Fruit fly (Drosophila melanogaster) whole organism, embryonic: Measurements from ENCODE around the gene CG34289.
A peak's percentile ranks its signal among the peaks of the same experiment; 100 is the strongest.

Experiments
- Atf3 ChIP-seq: fragments of 200-800 bp; sonication (Bioruptor generic); optimal IDR thresholded peaks from 3 replicates; lab custom pipeline; 2016; ENCODE audit warnings: missing biosample characterization, missing genetic modification characterization
- CG10321 ChIP-seq: fragments of 200-800 bp; sonication (Bioruptor generic); IDR thresholded peaks from 2 replicates; pipeline ENCODE4 v1.3.6; 2022; ENCODE audit warnings: missing biosample characterization, missing genetic modification characterization
- CG11456 ChIP-seq: fragments of 200-800 bp; sonication (Bioruptor generic); IDR thresholded peaks from 3 replicates; pipeline ENCODE4 v1.3.6; 2022; ENCODE audit warnings: missing biosample characterization, missing genetic modification characterization
- CG12744 ChIP-seq: fragments of 200-800 bp; sonication (Bioruptor generic); optimal IDR thresholded peaks from 2 replicates; lab custom pipeline; 2016; ENCODE audit warnings: missing biosample characterization, missing genetic modification characterization
- CG15011 ChIP-seq: fragments of 200-800 bp; sonication (Bioruptor generic); optimal IDR thresholded peaks from 3 replicates; lab custom pipeline; 2018; ENCODE audit warnings: missing biosample characterization, mild to moderate bottlenecking, missing genetic modification characterization
- CG15514 ChIP-seq: fragments of 200-800 bp; sonication (Bioruptor generic); optimal IDR thresholded peaks from 3 replicates; lab custom pipeline; 2017; ENCODE audit warnings: missing biosample characterization, missing genetic modification characterization, mild to moderate bottlenecking, moderate library complexity, missing genetic modification reagents
- CG16813 ChIP-seq: fragments of 200-800 bp; sonication (Bioruptor generic); IDR thresholded peaks from 3 replicates; pipeline ENCODE4 v1.3.6; 2022; ENCODE audit warnings: missing biosample characterization, missing genetic modification characterization; ENCODE audit not compliant: partially characterized antibody
- CG16815 ChIP-seq: fragments of 200-800 bp; sonication (Bioruptor generic); optimal IDR thresholded peaks from 3 replicates; lab custom pipeline; 2017; ENCODE audit warnings: missing biosample characterization, mild to moderate bottlenecking, missing genetic modification characterization
- CG17359 ChIP-seq: fragments of 200-800 bp; sonication (Bioruptor generic); optimal IDR thresholded peaks from 3 replicates; lab custom pipeline; 2018; ENCODE audit warnings: missing biosample characterization, mild to moderate bottlenecking, missing genetic modification characterization, moderate library complexity
- CG18619 ChIP-seq: fragments of 200-800 bp; sonication (Bioruptor generic); optimal IDR thresholded peaks from 3 replicates; lab custom pipeline; 2017; ENCODE audit warnings: missing biosample characterization, mild to moderate bottlenecking, missing genetic modification characterization
- CG2712 ChIP-seq: fragments of 200-800 bp; optimal IDR thresholded peaks from 3 replicates; lab custom pipeline; 2019; ENCODE audit warnings: missing biosample characterization, mild to moderate bottlenecking, missing genetic modification characterization, moderate library complexity
- CG30020 ChIP-seq: fragments of 200-800 bp; optimal IDR thresholded peaks from 2 replicates; lab custom pipeline; 2019; ENCODE audit warnings: missing biosample characterization, mild to moderate bottlenecking, missing genetic modification characterization, moderate library complexity
- CG32532 ChIP-seq: fragments of 200-800 bp; sonication (Bioruptor generic); IDR thresholded peaks from 2 replicates; pipeline ENCODE4 v1.3.6; 2022; ENCODE audit warnings: missing biosample characterization, missing genetic modification characterization
- CG3995 ChIP-seq: fragments of 200-800 bp; sonication (Bioruptor generic); optimal IDR thresholded peaks from 3 replicates; lab custom pipeline; 2016; ENCODE audit warnings: missing biosample characterization, missing genetic modification characterization
- CG4617 ChIP-seq: fragments of 200-800 bp; sonication (Bioruptor generic); optimal IDR thresholded peaks from 3 replicates; lab custom pipeline; 2016; ENCODE audit warnings: missing biosample characterization, missing genetic modification characterization, borderline replicate concordance
- CG4820 ChIP-seq: fragments of 200-800 bp; sonication (Bioruptor generic); optimal IDR thresholded peaks from 3 replicates; lab custom pipeline; 2016; ENCODE audit warnings: missing biosample characterization, missing genetic modification characterization
- CG5180 ChIP-seq: fragments of 200-800 bp; sonication (Bioruptor generic); optimal IDR thresholded peaks from 3 replicates; lab custom pipeline; 2017; ENCODE audit warnings: missing biosample characterization, missing genetic modification characterization, mild to moderate bottlenecking, moderate library complexity, missing genetic modification reagents
- CG6854 ChIP-seq: fragments of 200-800 bp; sonication (Bioruptor generic); optimal IDR thresholded peaks from 3 replicates; lab custom pipeline; 2017; ENCODE audit warnings: missing biosample characterization, mild to moderate bottlenecking, missing genetic modification characterization
- CG7963 ChIP-seq: fragments of 200-800 bp; sonication (Bioruptor generic); IDR thresholded peaks from 3 replicates; pipeline ENCODE4 v1.3.6; 2022; ENCODE audit warnings: missing biosample characterization, missing genetic modification characterization; ENCODE audit not compliant: partially characterized antibody
- CG7987 ChIP-seq: fragments of 200-800 bp; sonication (Bioruptor generic); optimal IDR thresholded peaks from 2 replicates; lab custom pipeline; 2018; ENCODE audit warnings: missing biosample characterization, mild to moderate bottlenecking, missing genetic modification characterization, moderate library complexity
- CG9817 ChIP-seq: fragments of 200-800 bp; sonication (Bioruptor generic); optimal IDR thresholded peaks from 2 replicates; lab custom pipeline; 2018; ENCODE audit warnings: missing biosample characterization, mild to moderate bottlenecking, missing genetic modification characterization, moderate library complexity
- CHES-1-like ChIP-seq: fragments of 200-800 bp; sonication (Bioruptor generic); optimal IDR thresholded peaks from 2 replicates; lab custom pipeline; 2016; ENCODE audit warnings: missing biosample characterization, missing genetic modification characterization
- CTCF ChIP-seq: fragments of 200-800 bp; sonication (Bioruptor generic); optimal IDR thresholded peaks from 2 replicates; lab custom pipeline; 2017; ENCODE audit warnings: missing biosample characterization, mild to moderate bottlenecking, missing genetic modification characterization, moderate library complexity
- CkIIα-i1 ChIP-seq: fragments of 200-800 bp; sonication (Bioruptor generic); IDR thresholded peaks from 2 replicates; pipeline ENCODE4 v1.3.6; 2022; ENCODE audit warnings: missing biosample characterization, missing genetic modification characterization
- E2f2 ChIP-seq: fragments of 200-800 bp; sonication (Bioruptor generic); IDR thresholded peaks from 2 replicates; pipeline ENCODE4 v1.3.6; 2022; ENCODE audit warnings: missing biosample characterization, missing genetic modification characterization
- Fer2 ChIP-seq: fragments of 200-800 bp; sonication (Bioruptor generic); optimal IDR thresholded peaks from 2 replicates; lab custom pipeline; 2018; ENCODE audit warnings: missing biosample characterization, mild to moderate bottlenecking, missing genetic modification characterization, moderate library complexity
- Hr51 ChIP-seq, 2 experiments: fragments of 200-800 bp; sonication (Bioruptor generic); optimal IDR thresholded peaks; 2 replicates in 1 of 2; 3 replicates in 1 of 2; lab custom pipeline; 2016 to 2018; ENCODE audit warnings: missing biosample characterization in 2 of 2, missing genetic modification characterization in 2 of 2, mild to moderate bottlenecking in 1 of 2, moderate library complexity in 1 of 2
- Hr78 ChIP-seq, 2 experiments: fragments of 200-800 bp in 1 of 2; fragments of >200 bp in 1 of 2; sonication (Bioruptor generic) in 1 of 2; optimal IDR thresholded peaks; 2 replicates each; lab custom pipeline; 2017 to 2019; ENCODE audit warnings: missing biosample characterization in 2 of 2, missing genetic modification characterization in 2 of 2, mild to moderate bottlenecking in 1 of 2, moderate library complexity in 1 of 2
- Meics ChIP-seq: fragments of 200-800 bp; sonication (Bioruptor generic); optimal IDR thresholded peaks from 2 replicates; lab custom pipeline; 2017; ENCODE audit warnings: missing biosample characterization, mild to moderate bottlenecking, missing genetic modification characterization
- Mrtf ChIP-seq: fragments of 200-800 bp; sonication (Bioruptor generic); IDR thresholded peaks from 3 replicates; pipeline ENCODE4 v1.3.6; 2022; ENCODE audit warnings: missing biosample characterization, missing genetic modification characterization
- Nf-YA ChIP-seq: fragments of 200-800 bp; sonication (Bioruptor generic); IDR thresholded peaks from 2 replicates; pipeline ENCODE4 v1.3.6; 2022; ENCODE audit warnings: missing biosample characterization, missing genetic modification characterization
- Poxn ChIP-seq: fragments of 200-800 bp; sonication (Bioruptor generic); IDR thresholded peaks from 2 replicates; pipeline ENCODE4 v1.3.6; 2022; ENCODE audit warnings: missing biosample characterization, missing genetic modification characterization
- Side ChIP-seq: fragments of 200-800 bp; sonication (Bioruptor generic); optimal IDR thresholded peaks from 2 replicates; lab custom pipeline; 2016; ENCODE audit warnings: missing biosample characterization, missing genetic modification characterization
- Six4 ChIP-seq: fragments of 200-800 bp; sonication (Bioruptor generic); optimal IDR thresholded peaks from 2 replicates; lab custom pipeline; 2016; ENCODE audit warnings: missing biosample characterization, missing genetic modification characterization
- amos ChIP-seq: fragments of 200-800 bp; sonication (Bioruptor generic); IDR thresholded peaks from 2 replicates; pipeline ENCODE4 v1.3.6; 2022; ENCODE audit warnings: missing biosample characterization, missing genetic modification characterization; ENCODE audit not compliant: partially characterized antibody
- disco-r ChIP-seq: fragments of 200-800 bp; sonication (Bioruptor generic); optimal IDR thresholded peaks from 2 replicates; lab custom pipeline; 2016; ENCODE audit warnings: missing biosample characterization, missing genetic modification characterization
- ewg ChIP-seq: fragments of 200-800 bp; sonication (Bioruptor generic); optimal IDR thresholded peaks from 3 replicates; lab custom pipeline; 2017; ENCODE audit warnings: mild to moderate bottlenecking, missing biosample characterization, missing genetic modification reagents, missing genetic modification characterization
- fru ChIP-seq: fragments of >200 bp; optimal IDR thresholded peaks from 2 replicates; lab custom pipeline; 2017
- gcm2 ChIP-seq: fragments of 200-800 bp; sonication (Bioruptor generic); optimal IDR thresholded peaks from 2 replicates; lab custom pipeline; 2016; ENCODE audit warnings: missing biosample characterization, missing genetic modification characterization
- grn ChIP-seq: fragments of 200-800 bp; sonication (Bioruptor generic); optimal IDR thresholded peaks from 3 replicates; lab custom pipeline; 2017; ENCODE audit warnings: missing biosample characterization, missing genetic modification characterization
- gro ChIP-seq: fragments of 200-800 bp; sonication (Bioruptor generic); optimal IDR thresholded peaks from 2 replicates; lab custom pipeline; 2016; ENCODE audit warnings: missing biosample characterization, missing genetic modification characterization
- mam ChIP-seq: fragments of 200-800 bp; sonication (Bioruptor generic); optimal IDR thresholded peaks from 3 replicates; lab custom pipeline; 2016; ENCODE audit warnings: missing biosample characterization, missing genetic modification characterization
- mirr ChIP-seq: fragments of 200-800 bp; sonication (Bioruptor generic); optimal IDR thresholded peaks from 3 replicates; lab custom pipeline; 2018; ENCODE audit warnings: missing biosample characterization, mild to moderate bottlenecking, missing genetic modification characterization
- run ChIP-seq: fragments of 200-800 bp; sonication (Bioruptor generic); optimal IDR thresholded peaks from 3 replicates; lab custom pipeline; 2018; ENCODE audit warnings: missing biosample characterization, mild to moderate bottlenecking, missing genetic modification characterization
- sens ChIP-seq: fragments of 200-800 bp; sonication (Bioruptor generic); peaks from one replicate; lab custom pipeline; 2016; ENCODE audit warnings: missing biosample characterization, missing genetic modification characterization
- sna ChIP-seq: fragments of 200-800 bp; sonication (Bioruptor generic); IDR thresholded peaks from 2 replicates; pipeline ENCODE4 v1.3.6; 2022; ENCODE audit warnings: missing biosample characterization, missing genetic modification characterization; ENCODE audit not compliant: partially characterized antibody
- trem ChIP-seq: fragments of 200-800 bp; optimal IDR thresholded peaks from 3 replicates; lab custom pipeline; 2019; ENCODE audit warnings: missing biosample characterization, mild to moderate bottlenecking, missing genetic modification characterization, moderate library complexity
- wek ChIP-seq: fragments of 200-800 bp; sonication (Bioruptor generic); optimal IDR thresholded peaks from 3 replicates; lab custom pipeline; 2018; ENCODE audit warnings: missing biosample characterization, mild to moderate bottlenecking, missing genetic modification characterization, moderate library complexity
- zen ChIP-seq: fragments of 200-800 bp; sonication (Bioruptor generic); optimal IDR thresholded peaks from 3 replicates; lab custom pipeline; 2018; ENCODE audit warnings: missing biosample characterization, mild to moderate bottlenecking, missing genetic modification characterization, moderate library complexity

CG34289 gene

dm6 chr3R:23507376-23507775 is at the start of gene CG34289:
TSS of gene CG34289 (minus strand) at chr3R:23507476.
- TF ChIP-seq Six4 (GFP tag; lab: Kevin White, UChicago) (no peak), CG3995 (GFP tag; lab: Kevin White, UChicago) (no peak), CG17359 (tag; lab: Kevin White, UChicago) (no peak), CG16813 (GFP tag; lab: Robert Waterston, UW) (no peak), CG7963 (GFP tag; lab: Robert Waterston, UW) (no peak), fru (lab: Kevin White, UChicago) (no peak), CG30020 (no peak), CG16815 (GFP tag; lab: Kevin White, UChicago) (no peak), CHES-1-like (GFP tag; lab: Kevin White, UChicago) (no peak), Poxn (no peak), CG4617 (GFP tag; lab: Kevin White, UChicago) (no peak), Atf3 (GFP tag; lab: Kevin White, UChicago) (no peak), amos (GFP tag; lab: Robert Waterston, UW) (no peak), CG15011 (GFP tag; lab: Kevin White, UChicago) (no peak), CG18619 (GFP tag; lab: Kevin White, UChicago) (no peak), CkIIα-i1 (GFP tag; lab: Robert Waterston, UW) (no peak), CG4820 (GFP tag; lab: Kevin White, UChicago) (no peak), gro (no peak), Hr78 (GFP tag; optimal IDR thresholded peaks at IDR 0.05; lab: Kevin White, UChicago) (no peak)

- no peak for TF ChIP-seq CG2712 (tag; lab: Kevin White, UChicago)
- no peak for TF ChIP-seq gcm2 (GFP tag; lab: Kevin White, UChicago)
- TF ChIP-seq, all 482 proteins: peak for 0
Measured at dm6 chr3R:23556843-23557242, 49.6 kb upstream of the CG34289 start, which contains the start of gene CG10164. TSS of gene CG10164 (minus strand) at chr3R:23556943.

dm6 chr3R:23538719-23539145 is 31.5 kb upstream of the CG34289 start, which contains the start of gene Ugt303B2:
TSS of gene Ugt303B2 (minus strand) at chr3R:23538908.
- no peak for TF ChIP-seq CG5180
- peak; percentile 78 for TF ChIP-seq E2f2 (GFP tag; lab: Robert Waterston, UW)
- no peak for TF ChIP-seq sna (GFP tag; lab: Robert Waterston, UW)
- TF ChIP-seq CG7987 (GFP tag; lab: Kevin White, UChicago) = peak; percentile 6
- TF ChIP-seq run = peak; percentile 34
- peak; percentile 9 for TF ChIP-seq Side (GFP tag; lab: Kevin White, UChicago)
- peak; percentile 100 for TF ChIP-seq ewg
- TF ChIP-seq Nf-YA (GFP tag; lab: Robert Waterston, UW) = no peak
- peak; percentile 89 for TF ChIP-seq CG10321 (GFP tag; lab: Robert Waterston, UW)
- TF ChIP-seq Fer2 = no peak
- TF ChIP-seq CG9817 = peak; percentile 12
- no peak for TF ChIP-seq trem (tag; lab: Kevin White, UChicago)
- TF ChIP-seq CG6854 = no peak
- peak; percentile 92 for TF ChIP-seq CTCF (GFP tag; lab: Kevin White, UChicago)
- peak; percentile 71 for TF ChIP-seq grn (GFP tag; lab: Kevin White, UChicago)
- TF ChIP-seq zen (tag; lab: Kevin White, UChicago) = peak; percentile 25
- TF ChIP-seq sens (GFP tag; lab: Kevin White, UChicago) = peak; percentile 50
- no peak for TF ChIP-seq CG12744 (GFP tag; lab: Kevin White, UChicago)
- TF ChIP-seq CG32532 (GFP tag; lab: Robert Waterston, UW) = peak; percentile 37; the same call in 1 of the 2 replicates
- peak; percentile 95 for TF ChIP-seq wek (GFP tag; lab: Kevin White, UChicago)
- no peak for TF ChIP-seq mam (GFP tag; lab: Kevin White, UChicago)
- TF ChIP-seq CG15514 (GFP tag; lab: Kevin White, UChicago) = peak; percentile 97
- TF ChIP-seq Hr51 (GFP tag; optimal IDR thresholded peaks at IDR 0.05; lab: Kevin White, UChicago) = peak in 1 of 2 experiments; percentile 14
- TF ChIP-seq disco-r (GFP tag; lab: Kevin White, UChicago) = no peak
- peak; percentile 40; the same call in 1 of the 3 replicates for TF ChIP-seq CG11456 (GFP tag; lab: Robert Waterston, UW)
- TF ChIP-seq mirr (GFP tag; lab: Kevin White, UChicago) = peak; percentile 13
- TF ChIP-seq Mrtf (GFP tag; lab: Robert Waterston, UW) = peak; percentile 48; the same call in 1 of the 3 replicates
- TF ChIP-seq Meics (GFP tag; lab: Kevin White, UChicago) = no peak
